Fruit fly (Drosophila melanogaster): ENCODE results near the gene Nct.

Gene Nct

dm6 chr3R:24841063-24841462, 10.3 kb upstream of the Nct start, which contains the start of gene CG33658:
Gene CG33658, minus strand, starts transcription at chr3R:24841163.
- TF ChIP-seq noc (tag; optimal IDR thresholded peaks at IDR 0.05) = no peak

DNA sequence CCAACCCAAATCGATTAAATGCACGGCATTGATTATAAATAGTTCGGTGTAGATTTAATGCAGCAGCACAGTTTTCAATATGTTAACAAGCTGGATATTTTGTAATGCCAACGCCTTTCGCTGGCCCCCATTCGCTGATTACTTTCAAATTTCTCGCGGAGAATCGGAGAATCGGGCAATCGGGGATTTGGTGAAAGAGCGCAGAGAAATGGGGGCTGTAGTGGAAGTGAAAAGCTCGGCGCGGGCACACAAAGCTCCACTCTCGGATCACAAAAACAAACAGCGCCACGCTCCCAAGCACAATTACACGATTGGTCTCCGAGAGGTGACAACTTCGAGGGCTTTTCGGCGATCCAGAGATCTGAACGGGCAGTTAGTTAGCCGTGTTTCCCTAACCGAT, 9.8 kb upstream of the Nct start, which contains the start of gene Esp:
Gene Esp, plus strand, starts transcription at position 301 of the 400 bp plus-strand sequence.
- no peak for TF ChIP-seq noc (tag; optimal IDR thresholded peaks at IDR 0.05)

- peak; percentile 56 for TF ChIP-seq noc (tag; optimal IDR thresholded peaks at IDR 0.05)
These were observed 6.3 kb upstream of the Nct start for dm6 chr3R:24845148-24845547.

- TF ChIP-seq noc (tag; optimal IDR thresholded peaks at IDR 0.05) = no peak
These were observed 5.2 kb upstream of the Nct start for dm6 chr3R:24845952-24846848.

DNA sequence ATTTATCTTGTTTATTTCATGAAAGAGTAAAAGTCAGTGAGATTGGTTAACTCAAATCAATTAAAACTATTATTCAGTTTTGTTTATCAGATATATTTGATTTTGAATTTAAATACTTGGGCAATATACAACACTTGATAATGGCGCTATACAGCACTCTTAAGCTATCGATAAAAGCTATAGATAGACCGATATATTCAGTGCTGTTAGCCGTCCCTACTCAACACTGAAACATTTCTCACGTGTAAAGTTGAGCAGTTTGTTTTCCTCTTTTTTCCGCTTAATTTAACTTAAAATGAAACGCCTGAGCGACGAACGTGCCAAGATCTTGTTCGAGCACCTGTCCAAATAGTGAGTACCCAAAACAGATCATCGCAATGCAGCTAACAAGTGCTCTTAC, 981 bp upstream of the Nct start, which contains the start of gene CG7006:
Gene CG7006, plus strand, starts transcription at position 208 of the 400 bp plus-strand sequence.
- no peak for TF ChIP-seq noc (tag; optimal IDR thresholded peaks at IDR 0.05)

DNA sequence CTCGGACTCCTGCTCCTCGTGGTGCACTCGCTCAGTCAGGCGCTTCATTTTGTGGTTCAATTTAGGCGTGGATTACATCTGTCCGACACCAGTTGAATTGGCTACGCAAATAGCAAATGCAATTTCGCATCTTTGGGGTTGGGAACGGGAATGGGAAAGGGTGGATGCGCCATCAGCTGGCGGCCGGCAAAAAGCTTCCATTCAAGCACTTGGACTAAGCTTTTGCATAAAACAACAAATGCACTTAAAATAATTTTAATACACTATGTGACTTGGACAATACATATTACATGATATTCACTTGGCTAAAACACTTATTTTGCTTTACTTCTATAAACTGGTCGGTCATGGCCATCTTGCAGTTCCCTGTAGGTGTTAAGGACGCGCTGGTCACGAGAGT, 4.7 kb downstream of the Nct start, which contains the start of gene HDAC11:
Gene HDAC11, minus strand, starts transcription at position 101 of the 400 bp plus-strand sequence.
- TF ChIP-seq noc (tag; optimal IDR thresholded peaks at IDR 0.05) = no peak

dm6 chr3R:24857459-24857858, 6.1 kb downstream of the Nct start, which contains the start of gene CAH4:
Gene CAH4, minus strand, starts transcription at chr3R:24857559.
- no peak for TF ChIP-seq noc (tag; optimal IDR thresholded peaks at IDR 0.05)

dm6 chr3R:24859701-24860100, 8.3 kb downstream of the Nct start, which contains the start of gene ppk22:
Gene ppk22, minus strand, starts transcription at chr3R:24859801.
- TF ChIP-seq noc (tag; optimal IDR thresholded peaks at IDR 0.05) = no peak

- no peak for TF ChIP-seq noc (tag; optimal IDR thresholded peaks at IDR 0.05)
These were observed 9.0 kb downstream of the Nct start, which contains the start of gene CG13639 for dm6 chr3R:24860316-24860826. Gene CG13639, minus strand, starts transcription at chr3R:24860366.

- TF ChIP-seq noc (tag; optimal IDR thresholded peaks at IDR 0.05) = no peak
These were observed 10.7 kb downstream of the Nct start, which contains the start of gene CG13640 for dm6 chr3R:24862065-24862464. Gene CG13640, minus strand, starts transcription at chr3R:24862165.

DNA sequence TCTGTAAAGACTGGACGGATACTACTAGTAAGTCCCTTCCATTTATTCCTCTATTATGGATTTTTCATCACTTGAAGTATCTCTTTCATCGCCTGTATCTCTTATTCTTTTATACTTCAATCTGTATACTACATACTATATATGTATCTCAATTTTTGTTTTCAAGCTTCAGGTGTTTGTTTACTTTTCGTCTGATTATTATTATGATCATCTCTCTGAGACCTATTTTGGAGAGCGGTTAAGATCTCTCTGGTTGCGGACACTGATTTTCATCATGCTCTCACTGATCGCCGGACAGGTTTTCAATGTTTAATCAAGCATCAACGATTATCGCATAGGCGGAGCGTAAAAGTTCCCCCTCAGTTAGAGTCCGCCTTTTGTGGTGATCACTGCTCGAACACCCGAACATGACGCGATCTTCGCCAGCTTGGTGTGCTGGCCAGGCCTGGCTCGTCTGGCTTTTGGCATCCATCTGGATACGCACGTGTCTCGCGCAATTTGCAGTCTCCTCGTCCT, 11.2 kb downstream of the Nct start, which contains the start of gene CG7016:
Gene CG7016, plus strand, starts transcription at position 358 of the 516 bp plus-strand sequence.
- TF ChIP-seq noc (tag; optimal IDR thresholded peaks at IDR 0.05) = no peak

- no peak for TF ChIP-seq noc (tag; optimal IDR thresholded peaks at IDR 0.05)
These were observed 12.5 kb downstream of the Nct start for dm6 chr3R:24863894-24864293.

dm6 chr3R:24864719-24865400, 13.5 kb downstream of the Nct start, which contains the start of the genes Srg1 and Elal:
Gene Srg1, minus strand, starts transcription at chr3R:24864732.
Gene Elal, plus strand, starts transcription at chr3R:24865350.
- TF ChIP-seq noc (tag; optimal IDR thresholded peaks at IDR 0.05) = peak; percentile 83

DNA sequence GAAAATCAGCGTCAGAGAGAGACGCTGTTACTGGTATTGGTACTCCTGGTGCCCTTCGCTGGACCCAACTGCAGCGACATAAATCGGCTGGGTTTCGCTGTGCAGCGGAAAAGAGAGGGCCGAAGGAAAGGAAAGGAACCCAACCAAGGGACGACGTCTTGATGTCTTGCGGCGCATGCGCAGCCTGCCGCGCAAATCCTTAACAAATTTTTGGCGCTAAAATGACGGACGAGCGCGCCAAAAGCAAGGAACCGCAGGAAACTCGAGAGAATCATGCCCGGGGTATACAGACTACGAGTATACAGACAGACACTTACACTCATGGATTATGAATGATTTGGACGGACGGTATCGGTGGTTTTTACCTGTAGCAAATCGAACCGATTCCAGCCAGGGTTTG, 15.6 kb downstream of the Nct start:
- TF ChIP-seq noc (tag; optimal IDR thresholded peaks at IDR 0.05) = no peak

dm6 chr3R:24867956-24868355, 16.6 kb downstream of the Nct start:
- no peak for TF ChIP-seq noc (tag; optimal IDR thresholded peaks at IDR 0.05)
